Worm (Caenorhabditis elegans): ENCODE data around the gene Y49E10.4.

DNA sequence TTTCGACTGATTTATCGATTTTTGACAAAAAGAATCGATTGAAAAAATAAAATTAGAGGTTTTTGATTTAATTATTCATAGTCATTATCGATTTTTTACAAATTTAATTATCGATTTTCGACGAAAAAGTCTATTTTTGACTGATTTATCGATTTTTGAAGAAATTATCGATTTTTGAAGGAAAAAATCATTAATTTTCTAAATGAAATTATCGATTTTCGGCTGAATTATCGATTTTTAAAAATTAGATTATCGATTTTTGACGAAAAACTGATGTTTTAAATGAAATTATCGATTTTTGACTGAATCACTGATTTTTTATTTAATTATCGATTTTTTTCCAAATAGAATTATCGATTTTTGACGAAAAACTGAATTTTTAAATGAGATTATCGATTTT lies 27.4 kb upstream of the Y49E10.4 start:
- TF ChIP-seq dpl-1 (GFP tag; optimal IDR thresholded peaks at IDR 0.05): no peak
- TF ChIP-seq ama-1 (optimal IDR thresholded peaks at IDR 0.05): no peak
- no peak for TF ChIP-seq alr-1 (tag; optimal IDR thresholded peaks at IDR 0.05; ENCODE audit: borderline replicate concordance)
- TF ChIP-seq nhr-28 (tag; optimal IDR thresholded peaks at IDR 0.05): no peak
- no peak for TF ChIP-seq nhr-237 (tag; optimal IDR thresholded peaks at IDR 0.05)
- no peak for TF ChIP-seq nhr-11 (tag; optimal IDR thresholded peaks at IDR 0.05)
- TF ChIP-seq ztf-4 (tag; optimal IDR thresholded peaks at IDR 0.05): no peak
- TF ChIP-seq tbx-2 (tag; optimal IDR thresholded peaks at IDR 0.05): no peak
- TF ChIP-seq vab-15 (tag; optimal IDR thresholded peaks at IDR 0.05): no peak
- no peak for TF ChIP-seq skn-1 (tag; optimal IDR thresholded peaks at IDR 0.05)
- no peak for TF ChIP-seq nhr-76 (tag; optimal IDR thresholded peaks at IDR 0.05)
- TF ChIP-seq pqm-1 (tag; optimal IDR thresholded peaks at IDR 0.05): no peak
- no peak for TF ChIP-seq snu-23 (GFP tag; optimal IDR thresholded peaks at IDR 0.05)

Data from whole organism, L1 larva.